Worm (Caenorhabditis elegans) whole organism, dauer: ENCODE data around the gene lipl-4.

ENCODE experiments used
- unc-62 ChIP-seq: sonication (generic microtip); optimal IDR thresholded peaks from 2 replicates; lab custom pipeline; 2017; ENCODE audit warnings: missing biosample characterization, missing genetic modification reagents, missing genetic modification characterization

lipl-4 gene

DNA sequence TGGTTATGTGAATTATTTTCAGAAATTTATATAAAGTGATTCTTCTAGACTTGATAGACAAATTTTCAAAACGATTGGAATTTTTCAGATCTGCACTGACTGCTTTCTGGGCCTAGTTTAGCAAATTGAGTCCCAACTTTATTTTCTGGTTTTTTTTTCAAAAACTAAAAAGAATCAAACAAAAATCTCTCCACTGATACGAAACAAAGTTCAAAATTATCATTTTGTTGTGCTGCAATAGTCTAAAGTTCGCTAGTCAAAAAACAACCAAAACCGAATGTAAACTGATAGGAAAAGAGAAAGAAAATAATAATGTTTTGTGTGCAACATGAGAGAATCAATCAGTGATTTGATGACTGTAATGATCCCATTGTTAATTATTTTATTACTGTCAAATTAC lies at the start of gene lipl-4:
Gene lipl-4, plus strand, starts transcription at position 301 of the 400 bp plus-strand sequence.
- TF ChIP-seq unc-62 (GFP tag; lab: Kevin White, UChicago), result no peak

DNA sequence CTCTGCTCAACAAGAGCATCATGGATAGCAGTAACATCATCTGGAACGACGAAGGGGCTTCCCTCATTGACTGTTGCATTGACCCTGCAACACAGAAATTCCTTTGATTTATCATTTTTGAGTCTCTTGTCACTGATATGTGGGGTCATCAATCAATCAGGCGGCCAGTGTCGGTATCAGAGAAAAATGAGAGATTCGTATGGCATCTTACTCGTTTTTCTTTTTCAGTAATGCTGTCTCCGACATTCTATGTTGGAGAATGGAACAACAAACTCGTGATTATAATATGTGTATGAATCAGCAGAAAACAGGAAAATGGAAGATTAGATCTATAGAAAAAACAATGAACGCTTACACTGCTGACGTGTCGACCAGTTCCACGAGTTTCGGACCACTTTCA lies 46.8 kb upstream of the lipl-4 start:
- TF ChIP-seq unc-62 (GFP tag; lab: Kevin White, UChicago), result no peak

DNA sequence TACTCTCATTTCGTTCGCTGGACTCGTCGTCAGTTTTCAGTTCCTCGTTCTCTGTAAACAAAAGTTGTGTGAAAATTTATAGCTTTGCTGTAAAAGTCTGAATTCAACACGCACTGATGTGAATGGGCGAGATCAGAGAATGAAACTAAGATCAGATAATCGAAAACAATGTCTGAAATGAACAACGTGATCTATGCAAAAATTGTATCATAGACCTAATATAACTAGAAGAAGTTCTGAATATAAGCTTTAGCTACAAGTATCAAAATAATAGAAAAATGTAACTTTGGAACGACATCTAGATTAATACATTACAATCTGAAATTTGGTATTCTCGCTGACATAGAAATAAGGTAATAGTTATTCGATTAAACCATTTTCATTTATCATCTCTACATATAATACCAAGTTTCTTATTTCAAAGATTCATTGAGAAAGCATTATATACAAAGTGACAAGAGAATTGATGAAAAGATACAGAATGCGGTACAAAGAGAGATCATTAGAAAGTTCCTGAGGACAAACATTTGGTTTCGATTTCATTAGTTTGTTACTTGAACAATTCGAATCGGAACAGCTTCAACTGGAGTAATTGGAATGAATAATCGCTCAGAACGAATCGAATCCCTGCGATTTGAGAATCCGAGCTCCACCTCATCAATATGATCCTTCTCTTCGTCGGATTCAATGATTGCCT lies 45.7 kb upstream of the lipl-4 start, which contains the start of gene moc-2:
Gene moc-2, minus strand, starts transcription at position 51 of the 697 bp plus-strand sequence.
- no peak for TF ChIP-seq unc-62 (GFP tag; lab: Kevin White, UChicago)

DNA sequence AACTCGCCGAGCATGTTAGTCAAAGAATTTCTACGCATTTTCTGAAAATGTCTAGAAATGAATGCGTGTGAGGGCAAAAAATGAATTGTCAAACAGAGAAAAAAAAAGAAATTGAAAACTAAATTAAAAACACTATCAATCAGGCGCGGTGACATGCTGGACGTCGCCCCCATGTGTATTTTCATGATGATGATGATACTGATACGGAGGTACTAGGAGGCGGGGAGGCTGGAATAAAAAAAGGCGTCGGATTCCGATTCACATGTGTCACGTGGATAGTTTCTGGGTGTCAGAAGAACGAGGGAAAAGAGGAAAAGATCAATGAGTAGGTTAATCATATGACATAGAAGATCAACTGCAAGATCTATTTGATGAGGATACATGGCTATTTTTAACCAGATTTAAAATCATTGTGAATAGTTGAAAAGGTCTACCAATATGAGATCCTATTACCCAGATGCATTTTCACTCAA lies 44.6 kb upstream of the lipl-4 start, which contains the start of gene W01A11.7:
Gene W01A11.7, minus strand, starts transcription at position 51 of the 473 bp plus-strand sequence.
- TF ChIP-seq unc-62 (GFP tag; lab: Kevin White, UChicago), result no peak

DNA sequence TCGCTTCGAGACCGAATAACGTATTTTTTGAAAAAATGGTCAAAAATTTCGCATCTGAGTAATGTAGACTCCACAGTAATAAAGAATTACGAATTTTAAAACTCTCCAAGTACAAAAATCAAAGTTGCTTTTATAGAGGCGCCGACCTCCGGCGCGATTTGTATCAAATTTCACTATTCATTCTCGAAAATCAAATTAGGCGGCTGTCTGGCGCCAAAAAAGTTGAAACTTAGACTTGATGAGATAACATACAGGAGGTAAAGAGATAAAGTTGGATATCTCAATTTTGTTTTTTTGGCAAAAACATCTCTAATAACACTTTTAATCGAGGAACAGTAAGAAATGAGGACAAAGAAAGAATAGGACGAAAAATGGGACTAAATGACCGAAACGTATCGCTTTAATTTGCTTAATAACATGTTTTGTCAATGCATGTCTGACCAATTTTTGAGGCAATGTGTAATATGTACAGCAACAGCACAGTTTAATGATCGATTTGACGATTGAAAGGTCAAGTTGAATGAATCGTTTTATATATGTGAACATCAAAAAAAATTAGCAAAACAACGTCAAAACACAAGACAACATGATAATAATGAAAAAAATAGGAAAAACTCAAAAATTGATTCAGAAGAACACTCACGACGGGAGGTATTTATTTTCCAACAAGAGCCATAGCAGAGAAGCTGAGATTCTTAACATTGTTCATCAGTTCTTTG lies 43.6 kb upstream of the lipl-4 start:
- no peak for TF ChIP-seq unc-62 (GFP tag; lab: Kevin White, UChicago)

DNA sequence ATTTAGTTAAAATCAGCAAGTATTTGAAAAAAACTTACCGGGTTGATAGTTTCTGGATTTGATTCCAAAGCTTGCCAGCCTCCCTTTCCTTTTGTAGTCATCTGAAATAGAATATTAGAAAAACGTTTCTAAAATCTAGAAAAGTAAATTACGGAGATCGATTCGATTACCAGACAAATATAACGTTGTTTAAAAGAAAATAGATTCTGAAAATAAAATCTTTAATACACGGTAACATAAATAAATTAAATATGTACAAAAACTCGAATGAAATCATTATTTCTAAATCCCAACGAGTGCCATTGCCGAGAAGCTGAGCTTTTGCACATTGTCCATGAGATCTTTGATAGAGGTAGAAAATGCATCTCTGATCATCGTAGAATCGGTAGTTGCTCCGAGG lies 41.3 kb upstream of the lipl-4 start, which contains the start of gene ubh-3:
Gene ubh-3, minus strand, starts transcription at position 101 of the 400 bp plus-strand sequence.
- no peak for TF ChIP-seq unc-62 (GFP tag; lab: Kevin White, UChicago)

DNA sequence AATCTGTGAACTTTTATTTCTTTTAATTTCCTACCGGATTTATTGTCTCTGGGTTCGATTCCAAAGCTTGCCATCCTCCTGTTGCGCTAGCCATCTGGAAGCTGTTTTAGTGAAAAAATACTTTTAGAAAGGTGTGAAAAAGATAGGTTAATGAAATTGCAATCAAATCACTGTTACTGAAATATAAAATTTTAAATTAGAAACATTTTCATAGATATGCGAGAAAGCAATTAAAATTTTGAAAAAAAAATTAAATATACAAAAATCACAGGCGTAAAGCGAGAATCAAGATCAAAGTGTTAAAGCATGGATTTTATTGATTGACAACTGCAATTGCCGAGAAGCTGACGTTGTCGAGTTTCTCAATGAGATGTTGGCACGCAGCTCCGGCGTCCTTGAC lies 40.3 kb upstream of the lipl-4 start, which contains the start of gene ubh-2:
Gene ubh-2, minus strand, starts transcription at position 101 of the 400 bp plus-strand sequence.
- no peak for TF ChIP-seq unc-62 (GFP tag; lab: Kevin White, UChicago)

DNA sequence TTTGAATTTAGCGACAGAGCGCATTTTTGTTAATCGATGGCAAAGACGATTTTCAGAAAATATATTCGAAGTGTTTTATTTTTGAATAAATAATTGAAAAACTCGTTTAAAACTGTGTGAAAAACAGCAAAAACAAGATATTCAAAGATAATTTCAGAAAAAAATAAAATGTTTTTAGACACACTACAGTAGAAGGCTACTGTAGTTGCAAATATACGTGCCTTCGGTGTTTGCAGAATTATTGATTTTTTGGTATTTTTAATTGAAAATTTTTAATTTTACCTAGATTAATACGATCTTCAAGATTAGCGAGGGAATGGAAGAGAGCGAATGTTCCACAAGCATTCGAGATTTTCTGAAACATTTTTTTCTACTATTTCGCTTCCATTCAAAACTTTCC lies 39.3 kb upstream of the lipl-4 start:
- TF ChIP-seq unc-62 (GFP tag; lab: Kevin White, UChicago), result no peak

DNA sequence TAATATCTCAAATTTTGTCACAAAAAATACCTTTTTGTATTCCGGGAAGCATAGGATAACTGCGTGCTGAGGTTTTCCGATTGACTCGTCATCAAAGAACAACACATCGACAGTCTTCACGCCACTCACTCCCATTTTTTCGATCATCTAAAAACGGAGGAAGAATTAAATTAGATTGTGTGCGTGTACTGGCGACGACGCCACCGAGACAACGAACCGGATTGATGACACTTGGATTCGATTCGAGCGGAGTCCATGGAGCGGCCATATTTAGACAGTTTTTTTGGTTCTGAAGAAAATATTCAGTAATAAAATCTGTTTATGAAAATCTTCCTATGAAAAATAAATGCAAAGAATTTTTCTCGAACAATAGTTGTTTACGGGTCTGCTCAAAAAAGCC lies 38.9 kb upstream of the lipl-4 start, which contains the start of gene ubh-1:
Gene ubh-1, minus strand, starts transcription at position 289 of the 400 bp plus-strand sequence.
- TF ChIP-seq unc-62 (GFP tag; lab: Kevin White, UChicago), result no peak

DNA sequence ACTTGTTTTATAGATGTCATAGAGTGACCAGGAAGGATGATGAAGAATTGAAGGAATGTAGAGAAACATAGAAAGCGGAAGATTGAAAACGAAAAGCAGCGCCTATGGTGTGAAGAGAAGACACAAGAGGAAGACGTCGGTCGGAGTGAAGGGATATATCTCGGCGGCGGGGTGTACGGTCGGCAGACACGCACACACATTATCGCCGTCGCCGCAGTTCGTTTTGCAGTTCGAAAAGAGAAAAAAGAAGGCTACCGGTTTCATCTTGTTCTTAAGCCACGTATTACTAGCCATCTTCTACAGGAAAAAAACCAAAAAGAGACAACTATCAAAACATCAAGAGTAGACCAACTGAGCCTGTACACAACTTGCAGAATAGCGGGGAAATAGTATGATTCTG lies 36.6 kb upstream of the lipl-4 start:
- TF ChIP-seq unc-62 (GFP tag; lab: Kevin White, UChicago), result no peak

DNA sequence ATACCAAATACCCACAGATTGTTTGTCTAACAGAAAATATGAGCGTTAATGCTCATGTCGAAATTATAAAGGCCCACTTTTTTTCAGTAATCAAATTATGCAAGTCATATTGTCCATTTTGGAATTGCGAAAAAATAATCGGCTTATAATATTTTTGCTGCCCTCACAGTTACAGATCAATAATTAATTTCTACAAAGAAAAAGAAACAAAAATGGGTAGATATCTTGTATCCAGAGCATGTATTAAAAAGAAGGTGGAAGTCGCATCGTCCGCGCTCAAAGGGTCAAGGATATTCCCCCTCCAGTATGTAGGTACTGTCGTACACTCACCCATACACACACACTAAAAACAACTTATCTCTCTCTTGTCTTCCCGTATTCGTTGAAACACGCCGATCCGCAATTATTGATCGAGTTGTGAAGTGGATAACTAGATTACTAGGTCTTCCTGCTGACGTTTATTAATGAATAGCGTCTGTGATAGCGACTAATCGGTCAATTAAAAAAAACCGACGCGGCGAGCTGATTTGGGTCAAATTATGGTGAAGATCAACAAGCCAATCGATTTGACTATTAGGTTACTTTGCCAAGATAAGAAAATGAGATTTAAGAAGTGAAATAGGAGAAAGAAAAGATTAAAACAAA lies 36.1 kb upstream of the lipl-4 start:
- TF ChIP-seq unc-62 (GFP tag; lab: Kevin White, UChicago), result no peak

DNA sequence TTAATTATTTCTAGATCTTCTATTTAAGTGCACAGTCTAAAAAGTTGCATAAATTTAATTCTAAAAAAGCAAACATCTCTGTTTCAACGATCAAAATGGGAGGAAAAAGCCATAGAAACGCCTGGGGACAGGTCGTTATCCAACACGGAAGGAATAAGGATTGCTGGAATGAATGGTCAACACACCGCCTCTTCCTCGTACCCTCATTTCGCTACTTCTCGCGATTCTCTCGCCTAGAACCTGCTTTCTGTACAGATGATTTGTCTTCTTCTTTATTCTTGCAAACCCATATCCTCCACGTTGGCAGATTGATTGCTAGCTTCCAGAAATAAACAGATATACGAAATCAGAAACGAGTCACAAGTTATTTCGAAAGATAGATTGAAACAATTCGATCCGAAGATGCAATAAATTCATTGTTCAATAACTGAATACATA lies 35.1 kb upstream of the lipl-4 start, which contains the start of gene dpy-11:
Gene dpy-11, minus strand, starts transcription at position 354 of the 438 bp plus-strand sequence.
- no peak for TF ChIP-seq unc-62 (GFP tag; lab: Kevin White, UChicago)

DNA sequence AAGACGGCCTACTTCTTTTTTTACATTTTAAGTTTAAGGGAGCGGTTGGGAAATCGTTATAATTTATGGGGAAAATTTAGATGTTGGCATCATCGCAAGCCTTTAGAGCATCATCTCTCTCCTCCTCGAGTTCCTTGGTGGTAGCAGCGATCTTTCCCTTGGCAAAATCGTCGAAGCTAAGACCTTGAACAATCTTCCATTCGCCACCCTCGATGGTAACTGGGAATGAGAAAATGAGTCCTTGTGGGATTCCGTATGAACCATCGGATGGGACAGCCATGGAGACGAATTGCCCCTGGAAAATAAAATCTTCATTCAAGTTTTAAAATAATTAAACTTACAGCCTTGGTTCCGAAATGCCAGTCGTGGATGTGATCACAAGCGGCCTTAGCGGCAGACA lies 34.6 kb upstream of the lipl-4 start:
- TF ChIP-seq unc-62 (GFP tag; lab: Kevin White, UChicago), result no peak

DNA sequence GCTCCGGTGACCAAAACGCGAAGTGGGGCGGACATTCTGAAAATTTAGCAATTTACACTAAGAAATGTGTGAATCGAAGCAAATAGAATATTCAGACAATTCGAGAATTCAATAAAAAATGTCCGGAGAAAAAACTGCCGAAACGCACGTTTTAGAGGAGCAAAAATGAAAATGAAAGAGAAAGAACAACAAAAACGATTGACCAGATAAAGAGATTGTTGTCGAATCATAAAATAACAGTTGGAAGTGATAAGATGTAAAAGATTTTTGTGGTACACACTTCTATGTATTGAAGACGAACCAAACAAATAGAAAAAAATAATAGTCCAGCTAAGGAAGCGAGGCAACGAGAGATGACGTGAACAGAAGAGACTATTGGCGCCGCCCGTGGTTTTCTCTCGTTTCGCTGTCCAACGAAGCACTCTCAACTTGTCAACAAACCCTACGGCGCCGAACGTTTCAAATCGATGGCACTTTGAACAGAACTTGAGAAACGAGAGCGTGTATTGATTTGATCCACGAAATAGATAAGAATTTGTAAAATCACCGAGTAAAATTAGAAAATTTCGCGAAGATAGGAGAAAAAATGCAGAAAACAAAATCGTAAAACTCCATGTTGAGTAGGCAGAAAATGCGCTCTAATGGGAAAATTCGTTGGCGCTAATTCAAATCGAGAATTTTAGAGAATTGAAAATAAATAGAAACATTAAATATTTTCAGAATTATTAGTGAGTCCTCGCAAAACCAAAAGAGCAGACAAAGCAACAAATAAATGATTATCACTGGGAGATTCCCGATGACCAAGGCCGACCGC lies 33.3 kb upstream of the lipl-4 start, which contains the start of gene mdh-1:
Gene mdh-1, minus strand, starts transcription at position 36 of the 814 bp plus-strand sequence.
- no peak for TF ChIP-seq unc-62 (GFP tag; lab: Kevin White, UChicago)
